Worm (Caenorhabditis elegans) whole organism, early embryonic: ENCODE data around the gene C05G5.3.

Experiments used
- B0310.2 ChIP-seq: sonication (generic microtip); optimal IDR thresholded peaks from 2 replicates; lab custom pipeline; 2016; ENCODE audit warnings: mild to moderate bottlenecking, missing genetic modification characterization, missing compliant biosample characterization
- F13C5.2 ChIP-seq: sonication (generic microtip); optimal IDR thresholded peaks from 2 replicates; lab custom pipeline; 2017; ENCODE audit warnings: mild to moderate bottlenecking, missing genetic modification characterization, inconsistent platforms, missing compliant biosample characterization
- aly-1 ChIP-seq: sonication (generic microtip); optimal IDR thresholded peaks from 2 replicates; lab custom pipeline; 2016; ENCODE audit warnings: missing genetic modification characterization, missing compliant biosample characterization
- ama-1 ChIP-seq: fragments of 150-350 bp; optimal IDR thresholded peaks from 2 replicates; lab custom pipeline; 2014
- ceh-13 ChIP-seq: fragments of 200-800 bp; sonication (Bioruptor generic); optimal IDR thresholded peaks from 2 replicates; lab custom pipeline; 2018; ENCODE audit warnings: mild to moderate bottlenecking, missing genetic modification characterization, missing compliant biosample characterization
- ceh-36 ChIP-seq: sonication (generic microtip); optimal IDR thresholded peaks from 2 replicates; lab custom pipeline; 2016; ENCODE audit warnings: missing genetic modification characterization, inconsistent platforms, missing compliant biosample characterization
- ets-7 ChIP-seq: sonication (generic microtip); optimal IDR thresholded peaks from 2 replicates; lab custom pipeline; 2016; ENCODE audit warnings: missing genotype, missing genetic modification characterization, missing compliant biosample characterization
- flt-1 ChIP-seq: fragments of 200-800 bp; sonication (Bioruptor generic); IDR thresholded peaks from 2 replicates; pipeline ENCODE4 v1.3.6; 2022; ENCODE audit warnings: missing genetic modification characterization, missing compliant biosample characterization
- hmbx-1 ChIP-seq: sonication (generic microtip); optimal IDR thresholded peaks from 2 replicates; lab custom pipeline; 2016; ENCODE audit warnings: mild to moderate bottlenecking, missing genetic modification characterization, missing compliant biosample characterization
- hmg-4 ChIP-seq: fragments of 200-800 bp; sonication (Bioruptor generic); optimal IDR thresholded peaks from 2 replicates; lab custom pipeline; 2018; ENCODE audit warnings: mild to moderate bottlenecking, missing genetic modification characterization, missing compliant biosample characterization
- hnd-1 ChIP-seq: sonication (generic microtip); optimal IDR thresholded peaks from 2 replicates; lab custom pipeline; 2016; ENCODE audit warnings: missing genetic modification characterization, missing compliant biosample characterization
- pes-1 ChIP-seq: fragments of 200-800 bp; sonication (Bioruptor generic); IDR thresholded peaks from 2 replicates; pipeline ENCODE4 v1.3.6; 2022; ENCODE audit warnings: missing genetic modification reagents, missing genetic modification characterization, missing compliant biosample characterization
- scrt-1 ChIP-seq: fragments of 200-800 bp; sonication (Bioruptor generic); IDR thresholded peaks from 2 replicates; pipeline ENCODE4 v1.3.6; 2022; ENCODE audit warnings: missing genetic modification characterization, missing compliant biosample characterization
- sea-1 ChIP-seq: fragments of 200-800 bp; sonication (Bioruptor generic); conservative IDR thresholded peaks from 2 replicates; pipeline ENCODE4 v1.3.6; 2022; ENCODE audit warnings: missing genetic modification characterization, missing compliant biosample characterization
- tbx-11 ChIP-seq: fragments of 200-800 bp; sonication (Bioruptor generic); IDR thresholded peaks from 2 replicates; pipeline ENCODE4 v1.3.6; 2022; ENCODE audit warnings: missing genetic modification characterization, missing compliant biosample characterization
- tbx-37 ChIP-seq: fragments of 200-800 bp; sonication (Bioruptor generic); conservative IDR thresholded peaks from 2 replicates; pipeline ENCODE4 v1.3.6; 2022; ENCODE audit warnings: missing genetic modification reagents, missing genetic modification characterization, missing compliant biosample characterization
- tra-4 ChIP-seq: sonication (generic microtip); optimal IDR thresholded peaks from 2 replicates; lab custom pipeline; 2017; ENCODE audit warnings: missing genetic modification characterization, missing compliant biosample characterization

C05G5.3 gene

ce11 chrX:14778112-14778511 lies 26.3 kb upstream of the C05G5.3 start:
- TF ChIP-seq pes-1 (no peak), tbx-11 (GFP tag; lab: Robert Waterston, UW) (no peak), tbx-37 (no peak)

- TF ChIP-seq hmg-4 (peak; percentile 29), tbx-37 (no peak)
Observed at ce11 chrX:14776312-14776711, 24.5 kb upstream of the C05G5.3 start.

ce11 chrX:14775222-14775621 lies 23.4 kb upstream of the C05G5.3 start:
- TF ChIP-seq hmbx-1 (tag; lab: Kevin White, UChicago) (no peak), scrt-1 (GFP tag; lab: Robert Waterston, UW) (no peak), sea-1 (GFP tag; lab: Robert Waterston, UW) (no peak), tbx-11 (GFP tag; lab: Robert Waterston, UW) (no peak), pes-1 (no peak), F13C5.2 (tag; lab: Kevin White, UChicago) (no peak), aly-1 (tag; lab: Kevin White, UChicago) (no peak)

ce11 chrX:14773238-14773637 lies 21.4 kb upstream of the C05G5.3 start, which contains the start of gene unc-3:
Gene unc-3 (plus strand): TSS chrX:14773538.
- TF ChIP-seq hmbx-1 (tag; lab: Kevin White, UChicago) (no peak), ama-1 (lab: Kevin White, UChicago) (no peak), hnd-1 (no peak), ets-7 (tag; lab: Kevin White, UChicago) (no peak), ceh-13 (GFP tag; lab: Kevin White, UChicago) (no peak), aly-1 (tag; lab: Kevin White, UChicago) (no peak), tra-4 (no peak), F13C5.2 (tag; lab: Kevin White, UChicago) (no peak), flt-1 (GFP tag; lab: Robert Waterston, UW) (no peak), sea-1 (GFP tag; lab: Robert Waterston, UW) (no peak), ceh-36 (tag; lab: Kevin White, UChicago) (no peak), tbx-37 (no peak), scrt-1 (GFP tag; lab: Robert Waterston, UW) (no peak), tbx-11 (GFP tag; lab: Robert Waterston, UW) (no peak)

- TF ChIP-seq flt-1 (GFP tag; lab: Robert Waterston, UW) (no peak), tbx-11 (GFP tag; lab: Robert Waterston, UW) (no peak), ets-7 (tag; lab: Kevin White, UChicago) (no peak), hmbx-1 (tag; lab: Kevin White, UChicago) (no peak), ceh-13 (GFP tag; lab: Kevin White, UChicago) (no peak), tbx-37 (no peak), hnd-1 (no peak), ama-1 (lab: Kevin White, UChicago) (no peak), hmg-4 (no peak), tra-4 (no peak), scrt-1 (GFP tag; lab: Robert Waterston, UW) (no peak), sea-1 (GFP tag; lab: Robert Waterston, UW) (no peak), ceh-36 (tag; lab: Kevin White, UChicago) (no peak), aly-1 (tag; lab: Kevin White, UChicago) (no peak), pes-1 (no peak), F13C5.2 (tag; lab: Kevin White, UChicago) (no peak), B0310.2 (tag; lab: Kevin White, UChicago) (no peak)
Observed at ce11 chrX:14771682-14772081, 19.9 kb upstream of the C05G5.3 start, which contains the start of gene Y16B4A.2. Gene Y16B4A.2 (minus strand): TSS chrX:14771851.

- TF ChIP-seq hnd-1 (no peak), flt-1 (GFP tag; lab: Robert Waterston, UW) (no peak), aly-1 (tag; lab: Kevin White, UChicago) (no peak), scrt-1 (GFP tag; lab: Robert Waterston, UW) (no peak), pes-1 (no peak), hmg-4 (no peak), hmbx-1 (tag; lab: Kevin White, UChicago) (no peak), ets-7 (tag; lab: Kevin White, UChicago) (no peak), B0310.2 (tag; lab: Kevin White, UChicago) (no peak), ceh-13 (GFP tag; lab: Kevin White, UChicago) (no peak)
Observed at ce11 chrX:14770336-14770735, 18.5 kb upstream of the C05G5.3 start.

ce11 chrX:14768989-14769388 lies 17.2 kb upstream of the C05G5.3 start:
- TF ChIP-seq hmbx-1 (tag; lab: Kevin White, UChicago): no peak
- no peak for TF ChIP-seq ceh-13 (GFP tag; lab: Kevin White, UChicago)
- no peak for TF ChIP-seq ama-1 (lab: Kevin White, UChicago)

- TF ChIP-seq F13C5.2 (tag; lab: Kevin White, UChicago) (no peak), scrt-1 (GFP tag; lab: Robert Waterston, UW) (peak; percentile 49; the same call in 1 of the 2 replicates), tra-4 (no peak), ets-7 (tag; lab: Kevin White, UChicago) (no peak), sea-1 (GFP tag; lab: Robert Waterston, UW) (0 out of 2 replicates have a peak, but pooled peaks have one; percentile 10), ama-1 (lab: Kevin White, UChicago) (no peak), B0310.2 (tag; lab: Kevin White, UChicago) (no peak), ceh-36 (tag; lab: Kevin White, UChicago) (no peak)
Observed at ce11 chrX:14767813-14768212, 16.0 kb upstream of the C05G5.3 start.

ce11 chrX:14761021-14761420 lies 9.2 kb upstream of the C05G5.3 start, which contains the start of gene C05G5.5:
Gene C05G5.5 (minus strand): TSS chrX:14761121.
- TF ChIP-seq hmg-4: no peak
- no peak for TF ChIP-seq ama-1 (lab: Kevin White, UChicago)
- TF ChIP-seq tra-4: no peak
- TF ChIP-seq tbx-37: no peak
- TF ChIP-seq sea-1 (GFP tag; lab: Robert Waterston, UW): no peak
- TF ChIP-seq B0310.2 (tag; lab: Kevin White, UChicago): no peak
- no peak for TF ChIP-seq pes-1
- no peak for TF ChIP-seq ceh-36 (tag; lab: Kevin White, UChicago)
- no peak for TF ChIP-seq ceh-13 (GFP tag; lab: Kevin White, UChicago)
- no peak for TF ChIP-seq hmbx-1 (tag; lab: Kevin White, UChicago)
- no peak for TF ChIP-seq tbx-11 (GFP tag; lab: Robert Waterston, UW)
- TF ChIP-seq aly-1 (tag; lab: Kevin White, UChicago): no peak
- no peak for TF ChIP-seq F13C5.2 (tag; lab: Kevin White, UChicago)
- no peak for TF ChIP-seq scrt-1 (GFP tag; lab: Robert Waterston, UW)
- TF ChIP-seq flt-1 (GFP tag; lab: Robert Waterston, UW): no peak
- no peak for TF ChIP-seq hnd-1
- no peak for TF ChIP-seq ets-7 (tag; lab: Kevin White, UChicago)
